Worm (Caenorhabditis elegans) whole organism, young adult: ENCODE results near the gene ltd-1.

Experiments used
- C17E4.6 ChIP-seq: fragments of 200-800 bp; sonication (Bioruptor generic); IDR thresholded peaks from 2 replicates; pipeline ENCODE4 v1.3.6; 2022; ENCODE audit warnings: missing genetic modification reagents, missing genetic modification characterization, missing compliant biosample characterization
- F33H1.4 ChIP-seq: fragments of 200-800 bp; sonication (Bioruptor generic); IDR thresholded peaks from 2 replicates; pipeline ENCODE4 v1.3.6; 2022; ENCODE audit warnings: missing genetic modification reagents, missing genetic modification characterization, missing compliant biosample characterization
- F37B4.10 ChIP-seq: fragments of 200-800 bp; sonication (Bioruptor generic); IDR thresholded peaks from 2 replicates; pipeline ENCODE4 v1.3.6; 2022; ENCODE audit warnings: missing genetic modification characterization, missing compliant biosample characterization
- F52B5.7 ChIP-seq: sonication (generic microtip); optimal IDR thresholded peaks from 2 replicates; lab custom pipeline; 2016; ENCODE audit warnings: mild to moderate bottlenecking, missing genetic modification characterization, missing compliant biosample characterization
- F55B11.4 ChIP-seq: sonication (generic microtip); optimal IDR thresholded peaks from 2 replicates; lab custom pipeline; 2016; ENCODE audit warnings: missing compliant biosample characterization, missing genetic modification characterization, borderline replicate concordance; ENCODE audit not compliant: insufficient read depth
- K12H6.12 ChIP-seq: fragments of 200-800 bp; sonication (Bioruptor generic); optimal IDR thresholded peaks from 2 replicates; lab custom pipeline; 2018; ENCODE audit warnings: mild to moderate bottlenecking, missing genetic modification characterization, missing compliant biosample characterization
- T26A5.8 ChIP-seq: sonication (generic microtip); optimal IDR thresholded peaks from 2 replicates; lab custom pipeline; 2016; ENCODE audit warnings: missing genetic modification characterization, missing compliant biosample characterization
- athp-1 ChIP-seq: sonication (generic microtip); optimal IDR thresholded peaks from 2 replicates; lab custom pipeline; 2017; ENCODE audit warnings: mild to moderate bottlenecking, missing genetic modification characterization, missing compliant biosample characterization
- attf-3 ChIP-seq: fragments of 200-800 bp; sonication (Bioruptor generic); conservative IDR thresholded peaks from 2 replicates; pipeline ENCODE4 v1.3.6; 2022; ENCODE audit warnings: missing genetic modification reagents, missing genetic modification characterization, missing compliant biosample characterization
- ccch-3 ChIP-seq: fragments of 200-800 bp; sonication (Bioruptor generic); optimal IDR thresholded peaks from 2 replicates; lab custom pipeline; 2018; ENCODE audit warnings: mild to moderate bottlenecking, missing genetic modification characterization, missing compliant biosample characterization
- cebp-2 ChIP-seq: fragments of 200-800 bp; sonication (Bioruptor generic); IDR thresholded peaks from 2 replicates; pipeline ENCODE4 v1.3.6; 2022; ENCODE audit warnings: missing genetic modification characterization, missing compliant biosample characterization
- ceh-100 ChIP-seq: fragments of 200-800 bp; sonication (Bioruptor generic); IDR thresholded peaks from 2 replicates; pipeline ENCODE4 v1.3.6; 2022; ENCODE audit warnings: missing genetic modification reagents, missing genetic modification characterization, missing compliant biosample characterization
- ceh-27 ChIP-seq: fragments of 200-800 bp; sonication (Bioruptor generic); optimal IDR thresholded peaks from 2 replicates; lab custom pipeline; 2018; ENCODE audit warnings: mild to moderate bottlenecking, missing genetic modification characterization, moderate library complexity, missing compliant biosample characterization
- chd-7 ChIP-seq: sonication (generic microtip); optimal IDR thresholded peaks from 2 replicates; lab custom pipeline; 2016; ENCODE audit warnings: mild to moderate bottlenecking, missing genetic modification characterization, moderate library complexity, missing compliant biosample characterization
- die-1 ChIP-seq: sonication (generic microtip); optimal IDR thresholded peaks from 2 replicates; lab custom pipeline; 2016; ENCODE audit warnings: missing genotype, mild to moderate bottlenecking, missing genetic modification characterization, missing compliant biosample characterization
- efl-1 ChIP-seq: fragments of 150-350 bp; optimal IDR thresholded peaks from 2 replicates; lab custom pipeline; 2014; ENCODE audit warnings: missing biosample characterization, missing genetic modification reagents, missing genetic modification characterization
- egl-44 ChIP-seq: fragments of 200-800 bp; sonication (Bioruptor generic); IDR thresholded peaks from 2 replicates; pipeline ENCODE4 v1.3.6; 2022; ENCODE audit warnings: missing genetic modification reagents, missing genetic modification characterization, missing compliant biosample characterization
- egrh-3 ChIP-seq: fragments of 200-800 bp; sonication (Bioruptor generic); IDR thresholded peaks from 2 replicates; pipeline ENCODE4 v1.3.6; 2022; ENCODE audit warnings: missing genetic modification reagents, missing genetic modification characterization, missing compliant biosample characterization
- hmg-1.2 ChIP-seq: fragments of 200-800 bp; sonication (Bioruptor generic); IDR thresholded peaks from 2 replicates; pipeline ENCODE4 v1.3.6; 2022; ENCODE audit warnings: missing genetic modification reagents, missing genetic modification characterization, missing compliant biosample characterization
- hsf-1 ChIP-seq: fragments of 200-800 bp; sonication (Bioruptor generic); IDR thresholded peaks from 2 replicates; pipeline ENCODE4 v1.3.6; 2022; ENCODE audit warnings: missing genetic modification reagents, missing genetic modification characterization, missing compliant biosample characterization
- let-526 ChIP-seq: fragments of 200-800 bp; sonication (Bioruptor generic); IDR thresholded peaks from 2 replicates; pipeline ENCODE4 v1.3.6; 2022; ENCODE audit warnings: missing genetic modification reagents, missing genetic modification characterization, missing compliant biosample characterization
- let-607 ChIP-seq, 2 experiments: fragments of 200-800 bp in 1 of 2; sonication (Bioruptor generic) in 1 of 2; sonication (generic microtip) in 1 of 2; optimal IDR thresholded peaks; 2 replicates each; lab custom pipeline; 2016 to 2018; ENCODE audit warnings: mild to moderate bottlenecking in 2 of 2, missing compliant biosample characterization in 2 of 2, missing genetic modification characterization in 2 of 2, moderate library complexity in 2 of 2, missing genotype in 1 of 2
- lin-26 ChIP-seq: fragments of 200-800 bp; sonication (Bioruptor generic); IDR thresholded peaks from 2 replicates; pipeline ENCODE4 v1.3.6; 2022; ENCODE audit warnings: missing genetic modification reagents, missing genetic modification characterization, missing compliant biosample characterization
- lin-35 ChIP-seq, 3 experiments: fragments of 150-350 bp in 2 of 3; sonication (generic microtip) in 1 of 3; optimal IDR thresholded peaks; 2 replicates each; lab custom pipeline; 2014 to 2018; ENCODE audit warnings: missing biosample characterization in 3 of 3, missing genetic modification characterization in 3 of 3, missing genetic modification reagents in 3 of 3
- lin-40 ChIP-seq: sonication (generic microtip); optimal IDR thresholded peaks from 2 replicates; lab custom pipeline; 2016; ENCODE audit warnings: missing genetic modification characterization, mild to moderate bottlenecking, missing compliant biosample characterization, missing genotype, missing genetic modification reagents
- lsl-1 ChIP-seq: fragments of 200-800 bp; sonication (Bioruptor generic); optimal IDR thresholded peaks from 2 replicates; lab custom pipeline; 2018; ENCODE audit warnings: mild to moderate bottlenecking, missing genetic modification characterization, moderate library complexity, missing compliant biosample characterization
- madf-10 ChIP-seq: sonication (generic microtip); optimal IDR thresholded peaks from 2 replicates; lab custom pipeline; 2016; ENCODE audit warnings: mild to moderate bottlenecking, missing genetic modification characterization, missing compliant biosample characterization
- madf-3 ChIP-seq: fragments of 200-800 bp; sonication (Bioruptor generic); IDR thresholded peaks from 2 replicates; pipeline ENCODE4 v1.3.6; 2022; ENCODE audit warnings: missing genetic modification reagents, missing genetic modification characterization, missing compliant biosample characterization
- madf-6 ChIP-seq: fragments of 200-800 bp; sonication (Bioruptor generic); IDR thresholded peaks from 2 replicates; pipeline ENCODE4 v1.3.6; 2022; ENCODE audit warnings: missing genetic modification reagents, missing genetic modification characterization, missing compliant biosample characterization
- mcd-1 ChIP-seq: fragments of 200-800 bp; sonication (Bioruptor generic); IDR thresholded peaks from 2 replicates; pipeline ENCODE4 v1.3.6; 2022; ENCODE audit warnings: missing genetic modification reagents, missing genetic modification characterization, missing compliant biosample characterization
- mel-28 ChIP-seq: sonication (generic microtip); optimal IDR thresholded peaks from 2 replicates; lab custom pipeline; 2016; ENCODE audit warnings: borderline replicate concordance, mild to moderate bottlenecking, missing genetic modification characterization, missing compliant biosample characterization
- nfya-2 ChIP-seq: fragments of 200-800 bp; sonication (Bioruptor generic); IDR thresholded peaks from 2 replicates; pipeline ENCODE4 v1.3.6; 2022; ENCODE audit warnings: missing genetic modification reagents, missing genetic modification characterization, missing compliant biosample characterization
- rcor-1 ChIP-seq: fragments of 200-800 bp; sonication (Bioruptor generic); IDR thresholded peaks from 2 replicates; pipeline ENCODE4 v1.3.6; 2022; ENCODE audit warnings: missing genetic modification reagents, missing genetic modification characterization, missing compliant biosample characterization
- rec-8 ChIP-seq, 2 experiments: sonication (generic microtip); optimal IDR thresholded peaks; 2 replicates each; lab custom pipeline; 2016; ENCODE audit warnings: mild to moderate bottlenecking in 2 of 2, missing genetic modification characterization in 2 of 2, missing genetic modification reagents in 2 of 2, missing genotype in 2 of 2, missing biosample characterization in 1 of 2, missing compliant biosample characterization in 1 of 2, moderate library complexity in 1 of 2
- repo-1 ChIP-seq: sonication (generic microtip); optimal IDR thresholded peaks from 2 replicates; lab custom pipeline; 2017; ENCODE audit warnings: mild to moderate bottlenecking, missing genetic modification characterization, missing compliant biosample characterization
- snpc-4 ChIP-seq, 5 experiments: fragments of 150-350 bp in 1 of 5; sonication (generic microtip) in 4 of 5; optimal IDR thresholded peaks; 2 replicates each; lab custom pipeline; 2014 to 2018; ENCODE audit warnings: missing genetic modification characterization in 5 of 5, missing biosample characterization in 3 of 5, antibody characterized with exemption in 2 of 5, mild to moderate bottlenecking in 2 of 5, missing compliant biosample characterization in 2 of 5, missing genotype in 2 of 5, moderate library complexity in 2 of 5, missing genetic modification reagents in 1 of 5
- tbx-9 ChIP-seq: sonication (generic microtip); optimal IDR thresholded peaks from 2 replicates; lab custom pipeline; 2016; ENCODE audit warnings: borderline replicate concordance, missing genetic modification characterization, inconsistent platforms, missing compliant biosample characterization
- zfh-2 ChIP-seq: fragments of 200-800 bp; sonication (Bioruptor generic); conservative IDR thresholded peaks from 2 replicates; pipeline ENCODE4 v1.3.6; 2022; ENCODE audit warnings: missing genetic modification reagents, missing genetic modification characterization, missing compliant biosample characterization
- ztf-22 ChIP-seq: fragments of 200-800 bp; sonication (Bioruptor generic); optimal IDR thresholded peaks from 2 replicates; lab custom pipeline; 2018; ENCODE audit warnings: mild to moderate bottlenecking, missing genetic modification characterization, moderate library complexity, missing compliant biosample characterization

Gene ltd-1

DNA sequence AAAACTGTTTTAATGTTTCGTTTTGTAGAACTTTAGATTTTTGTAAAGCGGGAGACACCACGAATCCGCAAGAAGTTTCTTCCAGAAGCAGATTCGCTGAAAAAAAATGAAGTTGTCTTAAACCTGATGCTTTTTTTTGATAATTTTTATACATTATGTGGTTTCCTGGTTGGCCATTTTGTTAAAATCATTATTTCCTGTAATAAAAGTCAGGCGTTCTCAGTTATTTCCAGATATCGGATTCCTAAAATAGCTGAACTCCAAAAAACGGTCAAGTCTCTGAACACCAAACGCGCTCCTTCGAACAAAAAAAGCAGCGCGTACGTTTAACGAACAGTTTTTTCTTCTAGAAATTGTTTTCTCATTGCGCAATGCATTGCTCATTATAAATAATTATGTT is 44.8 kb upstream of the ltd-1 start:
- TF ChIP-seq lsl-1 (peak; percentile 13), T26A5.8 (tag; lab: Kevin White, UChicago) (no peak), madf-10 (tag; lab: Kevin White, UChicago) (no peak), ceh-27 (GFP tag; lab: Kevin White, UChicago) (no peak), let-526 (no peak), egrh-3 (GFP tag; lab: Robert Waterston, UW) (0 out of 2 replicates have a peak, but pooled peaks have one; percentile 9), lin-40 (tag; lab: Kevin White, UChicago) (no peak), ceh-100 (GFP tag; lab: Robert Waterston, UW) (peak; percentile 86), mel-28 (tag; lab: Kevin White, UChicago) (no peak), efl-1 (GFP tag; lab: Kevin White, UChicago) (peak; percentile 23), let-607 (tag; optimal IDR thresholded peaks at IDR 0.05; lab: Kevin White, UChicago) (no peak), mcd-1 (peak; percentile 46; the same call in 1 of the 2 replicates), zfh-2 (GFP tag; lab: Robert Waterston, UW) (no peak), rec-8 (tag; optimal IDR thresholded peaks at IDR 0.05; lab: Kevin White, UChicago) (no peak), C17E4.6 (no peak), K12H6.12 (tag; lab: Kevin White, UChicago) (peak; percentile 39), lin-35 (GFP tag; optimal IDR thresholded peaks at IDR 0.05; lab: Kevin White, UChicago) (no peak), hsf-1 (GFP tag; lab: Robert Waterston, UW) (no peak)
- TF ChIP-seq, all 124 proteins: peak for 6

DNA sequence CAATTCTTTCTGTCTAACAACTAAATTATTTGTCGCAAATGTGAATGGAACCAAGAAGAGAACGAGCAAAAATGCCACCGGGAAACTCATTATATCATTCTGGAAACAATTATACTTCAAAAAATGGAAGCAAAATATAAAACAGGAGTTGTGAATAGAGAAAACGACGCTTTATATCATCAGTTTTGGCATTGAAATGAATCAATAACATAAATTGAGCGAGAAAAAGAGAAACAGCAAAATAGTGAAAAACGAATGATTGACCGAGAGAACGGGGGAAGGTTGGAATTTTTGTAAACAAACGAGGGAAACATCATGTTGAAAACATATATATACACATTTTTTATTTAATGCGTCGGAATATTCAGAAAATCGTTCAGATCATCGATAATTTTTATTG is 44.3 kb upstream of the ltd-1 start, which contains the start of gene ctns-1:
Gene ctns-1 (minus strand): TSS at position 101 of the 400 bp plus-strand sequence.
- no peak for TF ChIP-seq die-1 (tag; lab: Kevin White, UChicago)
- no peak for TF ChIP-seq C17E4.6
- no peak for TF ChIP-seq mel-28 (tag; lab: Kevin White, UChicago)
- no peak for TF ChIP-seq madf-10 (tag; lab: Kevin White, UChicago)
- no peak for TF ChIP-seq ccch-3 (GFP tag; lab: Kevin White, UChicago)
- no peak for TF ChIP-seq cebp-2 (GFP tag; lab: Robert Waterston, UW)
- TF ChIP-seq F52B5.7 (tag; lab: Kevin White, UChicago), result no peak
- TF ChIP-seq tbx-9 (tag; lab: Kevin White, UChicago), result no peak

DNA sequence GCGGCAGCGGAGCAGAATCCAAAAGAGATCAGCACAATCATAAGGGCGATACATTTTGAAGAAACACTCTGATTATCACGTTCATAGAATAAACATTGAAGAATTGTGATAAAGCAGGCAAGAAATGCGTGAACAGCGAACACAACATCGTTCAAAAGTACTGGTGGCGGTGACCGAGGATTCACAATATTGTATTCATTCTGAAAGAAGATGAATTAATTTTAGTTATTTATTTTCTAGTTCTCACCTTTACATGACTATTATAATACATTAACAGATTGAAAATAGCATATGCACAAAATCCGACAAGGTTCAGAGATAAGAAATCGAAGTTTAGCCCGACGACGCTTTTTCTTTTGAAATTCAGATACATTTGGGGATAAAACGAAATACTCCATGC is 43.4 kb upstream of the ltd-1 start:
- TF ChIP-seq repo-1 (peak; percentile 16), zfh-2 (GFP tag; lab: Robert Waterston, UW) (no peak)

DNA sequence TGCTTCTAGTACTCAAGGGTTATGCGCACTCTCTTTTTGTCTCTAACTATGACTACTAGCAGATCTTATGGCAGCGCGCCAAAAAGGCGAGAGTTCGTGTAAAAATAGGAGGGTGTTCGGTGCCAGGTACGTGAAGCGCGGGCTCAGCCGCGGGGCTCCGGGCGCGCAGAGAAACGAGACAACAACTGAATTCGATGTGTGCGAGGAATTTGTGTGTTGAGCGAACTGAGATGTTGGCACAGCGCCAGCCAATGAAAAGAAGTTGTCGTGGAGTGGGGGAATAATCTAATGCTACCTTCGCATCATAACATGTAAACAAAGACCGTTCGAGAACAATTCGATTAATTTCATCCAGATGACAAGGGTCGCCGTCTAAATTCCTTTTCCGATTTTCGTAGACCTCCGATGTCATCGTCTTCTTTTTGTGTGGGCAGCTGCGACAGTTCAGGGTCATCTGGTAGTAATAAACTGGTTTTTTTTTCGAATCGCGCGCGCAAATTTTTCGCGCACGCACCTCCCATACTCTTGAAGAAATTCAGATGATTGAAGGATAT is 38.9 kb upstream of the ltd-1 start:
- TF ChIP-seq madf-6 (GFP tag; lab: Robert Waterston, UW), result no peak
- no peak for TF ChIP-seq F55B11.4 (tag; lab: Kevin White, UChicago)
- TF ChIP-seq K12H6.12 (tag; lab: Kevin White, UChicago), result peak; percentile 72
- TF ChIP-seq madf-3, result no peak
- TF ChIP-seq chd-7 (tag; lab: Kevin White, UChicago), result peak; percentile 54
- TF ChIP-seq let-526, result no peak
- 0 out of 2 replicates have a peak, but pooled peaks have one; percentile 20 for TF ChIP-seq egl-44
- TF ChIP-seq repo-1, result peak; percentile 18
- no peak for TF ChIP-seq athp-1 (tag; lab: Kevin White, UChicago)
- TF ChIP-seq cebp-2 (GFP tag; lab: Robert Waterston, UW), result no peak
- peak; percentile 44 for TF ChIP-seq ztf-22 (GFP tag; lab: Kevin White, UChicago)
- no peak for TF ChIP-seq nfya-2
- no peak for TF ChIP-seq let-607 (tag; optimal IDR thresholded peaks at IDR 0.05; lab: Kevin White, UChicago)
- TF ChIP-seq ccch-3 (GFP tag; lab: Kevin White, UChicago), result no peak
- TF ChIP-seq F52B5.7 (tag; lab: Kevin White, UChicago), result peak; percentile 39
- TF ChIP-seq attf-3 (GFP tag; lab: Robert Waterston, UW), result peak; percentile 54; the same call in 1 of the 2 replicates
- TF ChIP-seq zfh-2 (GFP tag; lab: Robert Waterston, UW), result peak; percentile 80
- TF ChIP-seq F33H1.4, result no peak
- TF ChIP-seq hmg-1.2 (GFP tag; lab: Robert Waterston, UW), result peak; percentile 54; the same call in 1 of the 2 replicates
- no peak for TF ChIP-seq rec-8 (tag; optimal IDR thresholded peaks at IDR 0.05; lab: Kevin White, UChicago)
- no peak for TF ChIP-seq lin-26 (GFP tag; lab: Robert Waterston, UW)
- TF ChIP-seq F37B4.10 (GFP tag; lab: Robert Waterston, UW), result no peak
- TF ChIP-seq rcor-1 (GFP tag; lab: Robert Waterston, UW), result no peak
- TF ChIP-seq snpc-4 (GFP tag; optimal IDR thresholded peaks at IDR 0.05; lab: Kevin White, UChicago), result no peak
- TF ChIP-seq snpc-4 (tag; optimal IDR thresholded peaks at IDR 0.05; lab: Kevin White, UChicago), result no peak
